Fruit fly (Drosophila melanogaster) whole organism, embryonic: ENCODE measurements around the gene CG10300.

Experiments used
- Abd-B ChIP-seq: fragments of 200-800 bp; sonication (Bioruptor generic); optimal IDR thresholded peaks from 2 replicates; lab custom pipeline; 2018; ENCODE audit warnings: missing biosample characterization, mild to moderate bottlenecking, missing genetic modification characterization, moderate library complexity
- Antp ChIP-seq: fragments of 200-800 bp; sonication (Bioruptor generic); optimal IDR thresholded peaks from 3 replicates; lab custom pipeline; 2016; ENCODE audit warnings: missing biosample characterization, missing genetic modification characterization
- CG11093 ChIP-seq: fragments of 200-800 bp; sonication (Bioruptor generic); IDR thresholded peaks from 3 replicates; pipeline ENCODE4 v1.3.6; 2022; ENCODE audit warnings: missing biosample characterization, missing genetic modification characterization
- CG12104 ChIP-seq: fragments of 200-800 bp; sonication (Bioruptor generic); optimal IDR thresholded peaks from 3 replicates; lab custom pipeline; 2016; ENCODE audit warnings: missing biosample characterization, missing genetic modification characterization
- CG12744 ChIP-seq: fragments of 200-800 bp; sonication (Bioruptor generic); optimal IDR thresholded peaks from 2 replicates; lab custom pipeline; 2016; ENCODE audit warnings: missing biosample characterization, missing genetic modification characterization
- CG13894 ChIP-seq: fragments of 200-800 bp; sonication (Bioruptor generic); optimal IDR thresholded peaks from 3 replicates; lab custom pipeline; 2018; ENCODE audit warnings: missing biosample characterization, mild to moderate bottlenecking, missing genetic modification characterization, moderate library complexity
- CG1529 ChIP-seq: fragments of 200-800 bp; sonication (Bioruptor generic); optimal IDR thresholded peaks from 3 replicates; lab custom pipeline; 2018; ENCODE audit warnings: missing biosample characterization, missing genetic modification characterization
- CG18011 ChIP-seq: fragments of 200-800 bp; sonication (Bioruptor generic); optimal IDR thresholded peaks from 2 replicates; lab custom pipeline; 2017; ENCODE audit warnings: missing biosample characterization, missing genetic modification characterization, mild to moderate bottlenecking, moderate library complexity, missing genotype
- CG42726 ChIP-seq: fragments of 200-800 bp; sonication (Bioruptor generic); IDR thresholded peaks from 2 replicates; pipeline ENCODE4 v1.3.6; 2022; ENCODE audit warnings: missing biosample characterization, missing genetic modification characterization; ENCODE audit not compliant: partially characterized antibody
- CG4854 ChIP-seq: fragments of 200-800 bp; sonication (Bioruptor generic); optimal IDR thresholded peaks from 2 replicates; lab custom pipeline; 2016; ENCODE audit warnings: missing biosample characterization, missing genetic modification characterization, inconsistent platforms
- CG7357 ChIP-seq: fragments of 200-800 bp; sonication (Bioruptor generic); IDR thresholded peaks from 3 replicates; pipeline ENCODE4 v1.3.6; 2022; ENCODE audit warnings: missing biosample characterization, missing genetic modification characterization
- CG7745 ChIP-seq: fragments of 200-800 bp; sonication (Bioruptor generic); optimal IDR thresholded peaks from 2 replicates; lab custom pipeline; 2018; ENCODE audit warnings: missing biosample characterization, mild to moderate bottlenecking, missing genetic modification characterization, moderate library complexity
- CG7839 ChIP-seq: fragments of 200-800 bp; sonication (Bioruptor generic); optimal IDR thresholded peaks from 3 replicates; lab custom pipeline; 2018; ENCODE audit warnings: missing biosample characterization, mild to moderate bottlenecking, missing genetic modification characterization, moderate library complexity
- Camta ChIP-seq: fragments of 200-800 bp; sonication (Bioruptor generic); optimal IDR thresholded peaks from 2 replicates; lab custom pipeline; 2016; ENCODE audit warnings: missing biosample characterization, missing genetic modification characterization
- Dad ChIP-seq: fragments of 200-800 bp; sonication (Bioruptor generic); optimal IDR thresholded peaks from 3 replicates; lab custom pipeline; 2016; ENCODE audit warnings: missing biosample characterization, missing genetic modification characterization
- Dfd ChIP-seq, 2 experiments: fragments of >200 bp; optimal IDR thresholded peaks; 2 replicates each; lab custom pipeline; 2017; ENCODE audit warnings: missing biosample characterization in 2 of 2, missing genetic modification characterization in 2 of 2
- Dll ChIP-seq: fragments of 200-800 bp; sonication (Bioruptor generic); IDR thresholded peaks from 4 replicates; pipeline ENCODE4 v1.3.6; 2022; ENCODE audit warnings: missing biosample characterization, missing genetic modification characterization; ENCODE audit not compliant: partially characterized antibody
- Fer1 ChIP-seq: fragments of 200-800 bp; sonication (Bioruptor generic); optimal IDR thresholded peaks from 2 replicates; lab custom pipeline; 2017; ENCODE audit warnings: missing biosample characterization, mild to moderate bottlenecking, missing genetic modification characterization
- GATAe ChIP-seq: fragments of 200-800 bp; sonication (Bioruptor generic); conservative IDR thresholded peaks from 2 replicates; pipeline ENCODE4 v1.3.6; 2022; ENCODE audit warnings: missing biosample characterization, missing genetic modification characterization
- HmgD ChIP-seq: fragments of 200-800 bp; sonication (Bioruptor generic); optimal IDR thresholded peaks from 3 replicates; lab custom pipeline; 2016; ENCODE audit warnings: missing biosample characterization, missing genetic modification characterization
- HmgZ ChIP-seq: fragments of 200-800 bp; sonication (Bioruptor generic); optimal IDR thresholded peaks from 2 replicates; lab custom pipeline; 2018; ENCODE audit warnings: missing biosample characterization, mild to moderate bottlenecking, missing genetic modification characterization
- Lpt ChIP-seq: fragments of >200 bp; optimal IDR thresholded peaks from 2 replicates; lab custom pipeline; 2018; ENCODE audit warnings: missing biosample characterization, missing genetic modification characterization
- Myb ChIP-seq: fragments of 200-800 bp; sonication (Bioruptor generic); optimal IDR thresholded peaks from 2 replicates; lab custom pipeline; 2016; ENCODE audit warnings: missing biosample characterization, missing genetic modification characterization
- Neu2 ChIP-seq: fragments of 200-800 bp; sonication (Bioruptor generic); optimal IDR thresholded peaks from 3 replicates; lab custom pipeline; 2016; ENCODE audit warnings: missing biosample characterization, missing genetic modification characterization, borderline replicate concordance
- Ravus ChIP-seq: fragments of 200-800 bp; sonication (Bioruptor generic); IDR thresholded peaks from 2 replicates; pipeline ENCODE4 v1.3.6; 2022; ENCODE audit warnings: missing biosample characterization, missing genetic modification characterization
- Rfx ChIP-seq: fragments of 200-800 bp; sonication (Bioruptor generic); IDR thresholded peaks from 2 replicates; pipeline ENCODE4 v1.3.6; 2022; ENCODE audit warnings: missing biosample characterization, missing genetic modification characterization
- Rx ChIP-seq: fragments of 200-800 bp; sonication (Bioruptor generic); IDR thresholded peaks from 2 replicates; pipeline ENCODE4 v1.3.6; 2022; ENCODE audit warnings: missing biosample characterization, missing genetic modification characterization
- Sox100B ChIP-seq: fragments of 200-800 bp; sonication (Bioruptor generic); optimal IDR thresholded peaks from 3 replicates; lab custom pipeline; 2018; ENCODE audit warnings: missing biosample characterization, mild to moderate bottlenecking, missing genetic modification characterization
- Usf ChIP-seq: fragments of 200-800 bp; sonication (Bioruptor generic); optimal IDR thresholded peaks from 2 replicates; lab custom pipeline; 2017; ENCODE audit warnings: missing genotype, missing biosample characterization, missing genetic modification characterization
- amos ChIP-seq: fragments of 200-800 bp; sonication (Bioruptor generic); IDR thresholded peaks from 2 replicates; pipeline ENCODE4 v1.3.6; 2022; ENCODE audit warnings: missing biosample characterization, missing genetic modification characterization; ENCODE audit not compliant: partially characterized antibody
- bsh ChIP-seq, 2 experiments: fragments of 200-800 bp; sonication (Bioruptor generic); optimal IDR thresholded peaks; 2 replicates each; lab custom pipeline; 2017 to 2018; ENCODE audit warnings: mild to moderate bottlenecking in 2 of 2, missing biosample characterization in 2 of 2, missing genetic modification characterization in 2 of 2, moderate library complexity in 1 of 2
- cad ChIP-seq: fragments of >200 bp; optimal IDR thresholded peaks from 2 replicates; lab custom pipeline; 2017; ENCODE audit warnings: missing biosample characterization, missing genetic modification characterization
- cato ChIP-seq: fragments of 200-800 bp; sonication (Bioruptor generic); optimal IDR thresholded peaks from 2 replicates; lab custom pipeline; 2016; ENCODE audit warnings: missing biosample characterization, missing genetic modification characterization, borderline replicate concordance
- dmrt99B ChIP-seq: fragments of 200-800 bp; sonication (Bioruptor generic); optimal IDR thresholded peaks from 2 replicates; lab custom pipeline; 2018; ENCODE audit warnings: missing biosample characterization, mild to moderate bottlenecking, missing genetic modification characterization, moderate library complexity
- gce ChIP-seq: fragments of 200-800 bp; sonication (Bioruptor generic); IDR thresholded peaks from 3 replicates; pipeline ENCODE4 v1.3.6; 2022; ENCODE audit warnings: missing biosample characterization, missing genetic modification characterization
- lbe ChIP-seq: fragments of 200-800 bp; sonication (Bioruptor generic); optimal IDR thresholded peaks from 2 replicates; lab custom pipeline; 2016; ENCODE audit warnings: missing biosample characterization, mild to moderate bottlenecking, missing genetic modification characterization
- maf-S ChIP-seq: fragments of 200-800 bp; sonication (Bioruptor generic); optimal IDR thresholded peaks from 2 replicates; lab custom pipeline; 2016; ENCODE audit warnings: missing biosample characterization, missing genetic modification characterization
- mirr ChIP-seq: fragments of 200-800 bp; sonication (Bioruptor generic); optimal IDR thresholded peaks from 3 replicates; lab custom pipeline; 2018; ENCODE audit warnings: missing biosample characterization, mild to moderate bottlenecking, missing genetic modification characterization
- nau ChIP-seq: fragments of 200-800 bp; sonication (Bioruptor generic); optimal IDR thresholded peaks from 3 replicates; lab custom pipeline; 2017; ENCODE audit warnings: missing biosample characterization, mild to moderate bottlenecking, missing genetic modification characterization, missing genetic modification reagents
- nmo ChIP-seq: fragments of 200-800 bp; sonication (Bioruptor generic); optimal IDR thresholded peaks from 2 replicates; lab custom pipeline; 2018; ENCODE audit warnings: missing biosample characterization, mild to moderate bottlenecking, missing genetic modification characterization, moderate library complexity
- pho ChIP-seq: fragments of 200-800 bp; sonication (Bioruptor generic); optimal IDR thresholded peaks from 2 replicates; lab custom pipeline; 2016; ENCODE audit warnings: missing biosample characterization, missing genetic modification characterization
- seq ChIP-seq: fragments of 200-800 bp; sonication (Bioruptor generic); IDR thresholded peaks from 2 replicates; pipeline ENCODE4 v1.3.6; 2022; ENCODE audit warnings: missing biosample characterization, missing genetic modification characterization
- sob ChIP-seq: fragments of 200-800 bp; sonication (Bioruptor generic); IDR thresholded peaks from 2 replicates; pipeline ENCODE4 v1.3.6; 2022; ENCODE audit warnings: missing biosample characterization, missing genetic modification characterization
- tio ChIP-seq: fragments of 200-800 bp; sonication (Bioruptor generic); optimal IDR thresholded peaks from 2 replicates; lab custom pipeline; 2017; ENCODE audit warnings: missing biosample characterization, missing genetic modification characterization, inconsistent platforms
- vfl ChIP-seq: fragments of 200-800 bp; sonication (Bioruptor generic); optimal IDR thresholded peaks from 2 replicates; lab custom pipeline; 2016; ENCODE audit warnings: missing biosample characterization, missing genetic modification characterization
- vnd ChIP-seq: fragments of 200-800 bp; sonication (Bioruptor generic); IDR thresholded peaks from 3 replicates; pipeline ENCODE4 v1.3.6; 2022; ENCODE audit warnings: missing biosample characterization, missing genetic modification characterization; ENCODE audit not compliant: partially characterized antibody
- vvl ChIP-seq: fragments of 200-800 bp; sonication (Bioruptor generic); IDR thresholded peaks from 2 replicates; pipeline ENCODE4 v1.3.6; 2022; ENCODE audit warnings: missing biosample characterization, missing genetic modification characterization
- wdn ChIP-seq: fragments of 200-800 bp; sonication (Bioruptor generic); IDR thresholded peaks from 2 replicates; pipeline ENCODE4 v1.3.6; 2022; ENCODE audit warnings: missing biosample characterization, missing genetic modification characterization
- wek ChIP-seq: fragments of 200-800 bp; sonication (Bioruptor generic); optimal IDR thresholded peaks from 3 replicates; lab custom pipeline; 2018; ENCODE audit warnings: missing biosample characterization, mild to moderate bottlenecking, missing genetic modification characterization, moderate library complexity
- z ChIP-seq: fragments of 200-800 bp; sonication (Bioruptor generic); IDR thresholded peaks from 3 replicates; pipeline ENCODE4 v1.3.6; 2022; ENCODE audit warnings: missing biosample characterization, missing genetic modification characterization
- zfh2 ChIP-seq: fragments of 200-800 bp; sonication (Bioruptor generic); optimal IDR thresholded peaks from 2 replicates; lab custom pipeline; 2016; ENCODE audit warnings: missing biosample characterization, missing genetic modification characterization

Gene CG10300

dm6 chr3R:23726740-23727139, 15.4 kb downstream of the CG10300 start (continued):
- no peak for TF ChIP-seq Neu2
- TF ChIP-seq vfl = peak; percentile 81
- peak; percentile 89 for TF ChIP-seq sob (GFP tag; lab: Robert Waterston, UW)
- peak; percentile 64 for TF ChIP-seq Usf (GFP tag; lab: Kevin White, UChicago)
- TF ChIP-seq wek (GFP tag; lab: Kevin White, UChicago) = no peak
- no peak for TF ChIP-seq Dll (GFP tag; lab: Robert Waterston, UW)
- TF ChIP-seq CG1529 (GFP tag; lab: Kevin White, UChicago) = no peak
- TF ChIP-seq CG13894 (tag; lab: Kevin White, UChicago) = peak; percentile 87
- peak; percentile 61 for TF ChIP-seq tio (GFP tag; lab: Kevin White, UChicago)
- peak; percentile 42 for TF ChIP-seq Dad (GFP tag; lab: Kevin White, UChicago)
- TF ChIP-seq gce (GFP tag; lab: Robert Waterston, UW) = no peak
- TF ChIP-seq Fer1 (GFP tag; lab: Kevin White, UChicago) = peak; percentile 90
- TF ChIP-seq wdn (GFP tag; lab: Robert Waterston, UW) = peak; percentile 80
- peak; percentile 12 for TF ChIP-seq mirr (GFP tag; lab: Kevin White, UChicago)
- peak; percentile 52 for TF ChIP-seq lbe
- peak; percentile 60 for TF ChIP-seq nau
- TF ChIP-seq GATAe = peak; percentile 74
- peak; percentile 23 for TF ChIP-seq cato (GFP tag; lab: Kevin White, UChicago)
- TF ChIP-seq Camta = peak; percentile 57
- no peak for TF ChIP-seq Lpt (GFP tag; lab: Kevin White, UChicago)
- peak; percentile 68 for TF ChIP-seq CG4854 (GFP tag; lab: Kevin White, UChicago)
- peak; percentile 57 for TF ChIP-seq Rx
- TF ChIP-seq seq (GFP tag; lab: Robert Waterston, UW) = peak; percentile 80
- peak; percentile 42 for TF ChIP-seq Myb
- TF ChIP-seq maf-S (GFP tag; lab: Kevin White, UChicago) = peak; percentile 73
- no peak for TF ChIP-seq vnd
- TF ChIP-seq HmgD (GFP tag; lab: Kevin White, UChicago) = no peak
- TF ChIP-seq pho (GFP tag; lab: Kevin White, UChicago) = peak; percentile 78
- TF ChIP-seq vvl (GFP tag; lab: Robert Waterston, UW) = peak; percentile 88
- TF ChIP-seq CG11093 (GFP tag; lab: Robert Waterston, UW) = 0 out of 3 replicates have a peak, but pooled peaks have one; percentile 18
- no peak for TF ChIP-seq amos (GFP tag; lab: Robert Waterston, UW)
- no peak for TF ChIP-seq CG42726 (GFP tag; lab: Robert Waterston, UW)
- no peak for TF ChIP-seq Dfd (GFP tag; optimal IDR thresholded peaks at IDR 0.05; lab: Kevin White, UChicago)
- peak; percentile 84 for TF ChIP-seq dmrt99B
- peak; percentile 86 for TF ChIP-seq zfh2
- TF ChIP-seq CG7839 (tag; lab: Kevin White, UChicago) = peak; percentile 85
- peak; percentile 51 for TF ChIP-seq CG12104 (GFP tag; lab: Kevin White, UChicago)
- TF ChIP-seq CG18011 (GFP tag; lab: Kevin White, UChicago) = peak; percentile 72
- TF ChIP-seq nmo = peak; percentile 71
- TF ChIP-seq HmgZ (tag; lab: Kevin White, UChicago) = peak; percentile 77
- peak; percentile 55 for TF ChIP-seq Ravus (GFP tag; lab: Robert Waterston, UW)
- TF ChIP-seq Abd-B (GFP tag; lab: Kevin White, UChicago) = peak; percentile 58
- TF ChIP-seq bsh (GFP tag; optimal IDR thresholded peaks at IDR 0.05; lab: Kevin White, UChicago) = peak; percentile 15 to 69
- TF ChIP-seq z = no peak
- TF ChIP-seq Sox100B (GFP tag; lab: Kevin White, UChicago) = peak; percentile 62
- TF ChIP-seq CG7745 = no peak
- TF ChIP-seq Rfx (GFP tag; lab: Robert Waterston, UW) = peak; percentile 91
- peak; percentile 67 for TF ChIP-seq CG7357 (GFP tag; lab: Robert Waterston, UW)
- peak; percentile 49 for TF ChIP-seq Antp
- TF ChIP-seq cad (GFP tag; lab: Kevin White, UChicago) = no peak
- TF ChIP-seq CG12744 (GFP tag; lab: Kevin White, UChicago) = peak; percentile 53
